Fruit fly (Drosophila melanogaster): ENCODE results near the gene Eip75B.

Gene Eip75B

dm6 chr3L:18001571-18002045, 62.9 kb downstream of the Eip75B start:
- no peak for TF ChIP-seq psq (GFP tag; optimal IDR thresholded peaks at IDR 0.05)
- TF ChIP-seq brk (GFP tag; optimal IDR thresholded peaks at IDR 0.05), result peak; percentile 25
- peak; percentile 61 for TF ChIP-seq h (GFP tag; optimal IDR thresholded peaks at IDR 0.05)
- peak; percentile 28 for TF ChIP-seq sage (GFP tag; optimal IDR thresholded peaks at IDR 0.05)
- TF ChIP-seq Rel (GFP tag; optimal IDR thresholded peaks at IDR 0.05), result no peak
- peak; percentile 24 for TF ChIP-seq Rel (tag; optimal IDR thresholded peaks at IDR 0.05)
- TF ChIP-seq Sp1 (GFP tag; optimal IDR thresholded peaks at IDR 0.05), result peak; percentile 17
- no peak for TF ChIP-seq CrebA (GFP tag; optimal IDR thresholded peaks at IDR 0.05; ENCODE audit: borderline replicate concordance)

dm6 chr3L:18000943-18001342, 63.6 kb downstream of the Eip75B start:
- TF ChIP-seq foxo (GFP tag; optimal IDR thresholded peaks at IDR 0.05) (no peak), dl (GFP tag; optimal IDR thresholded peaks at IDR 0.05; ENCODE audit: insufficient read depth in 1 of 2, partially characterized antibody in 2 of 2) (no peak), dsf (GFP tag; optimal IDR thresholded peaks at IDR 0.05; ENCODE audit: borderline replicate concordance) (no peak), fru (GFP tag; optimal IDR thresholded peaks at IDR 0.05) (no peak), Dfd (GFP tag; optimal IDR thresholded peaks at IDR 0.05) (no peak), Rel (GFP tag; optimal IDR thresholded peaks at IDR 0.05) (no peak), Rel (tag; optimal IDR thresholded peaks at IDR 0.05) (peak; percentile 48), jim (GFP tag; optimal IDR thresholded peaks at IDR 0.05) (no peak), Dif (GFP tag; optimal IDR thresholded peaks at IDR 0.05; ENCODE audit: partially characterized antibody) (no peak), ey (GFP tag; optimal IDR thresholded peaks at IDR 0.05) (no peak), pan (optimal IDR thresholded peaks at IDR 0.05) (no peak), CG9705 (GFP tag; optimal IDR thresholded peaks at IDR 0.05) (no peak), woc (GFP tag; optimal IDR thresholded peaks at IDR 0.05) (no peak), Jra (GFP tag; optimal IDR thresholded peaks at IDR 0.05) (no peak), Hr83 (GFP tag; optimal IDR thresholded peaks at IDR 0.05; ENCODE audit: poor library complexity, severe bottlenecking) (no peak), tai (GFP tag; optimal IDR thresholded peaks at IDR 0.05) (no peak), br (GFP tag; optimal IDR thresholded peaks at IDR 0.05) (peak; percentile 8)

DNA sequence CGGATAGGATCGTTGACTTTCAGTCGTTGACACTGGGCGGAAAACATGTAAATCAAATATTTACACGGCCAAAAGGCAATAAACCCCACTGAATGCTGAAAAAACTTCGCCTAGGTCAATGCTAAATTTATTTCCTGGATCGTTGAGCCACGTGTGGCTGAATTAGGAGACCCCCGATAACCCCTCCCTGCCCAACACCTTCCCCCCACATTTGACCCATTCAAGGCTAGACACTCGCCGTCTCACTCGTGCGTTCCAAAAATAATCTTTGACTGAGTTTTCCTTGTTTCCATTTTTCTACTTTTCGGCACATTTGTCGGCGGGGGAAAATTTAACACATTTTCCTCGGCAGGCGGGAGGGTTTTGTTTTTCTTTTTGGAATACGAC, 64.4 kb downstream of the Eip75B start:
- TF ChIP-seq Hr83 (GFP tag; optimal IDR thresholded peaks at IDR 0.05; ENCODE audit: poor library complexity, severe bottlenecking) (peak; percentile 28), Vsx2 (GFP tag; optimal IDR thresholded peaks at IDR 0.05; ENCODE audit: partially characterized antibody) (no peak)

DNA sequence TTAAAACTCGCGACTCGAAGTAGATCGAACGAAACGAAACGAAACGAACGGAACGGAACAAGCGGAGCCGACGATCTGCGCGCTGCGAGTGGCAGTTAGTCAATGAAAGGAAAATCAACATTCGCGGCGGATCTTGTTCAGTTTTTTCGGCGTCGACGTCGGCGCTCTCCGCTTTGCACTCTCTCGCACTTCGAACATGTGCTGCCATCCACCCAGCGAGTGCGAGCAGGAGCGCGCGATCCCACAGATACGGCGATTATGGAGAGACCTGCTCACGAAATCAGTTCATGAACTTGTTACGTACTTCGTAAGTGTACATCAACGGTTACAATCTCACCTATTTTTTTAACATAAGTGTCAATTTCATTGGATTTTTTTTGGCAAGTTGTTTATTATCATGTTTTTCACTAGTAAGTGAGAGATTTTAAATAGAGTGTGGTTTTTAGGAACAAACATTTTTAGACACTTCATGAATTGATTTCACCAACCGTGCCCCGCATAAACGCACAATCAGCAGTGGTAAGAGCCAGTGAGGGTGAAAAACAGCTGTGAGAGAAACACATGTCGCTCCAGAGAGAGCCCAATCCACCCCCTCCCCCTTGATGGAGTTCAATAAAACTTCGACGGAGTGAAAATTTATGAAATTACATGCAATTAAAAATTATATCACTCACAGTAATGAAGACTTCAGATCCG, 64.9 kb downstream of the Eip75B start:
- TF ChIP-seq Dfd (GFP tag; optimal IDR thresholded peaks at IDR 0.05), result no peak
- peak; percentile 1 for TF ChIP-seq GATAd (GFP tag; optimal IDR thresholded peaks at IDR 0.05)
- peak; percentile 82 for TF ChIP-seq Dif (GFP tag; optimal IDR thresholded peaks at IDR 0.05; ENCODE audit: partially characterized antibody)
- TF ChIP-seq Hr78 (GFP tag; optimal IDR thresholded peaks at IDR 0.05), result no peak
- TF ChIP-seq jim (GFP tag; optimal IDR thresholded peaks at IDR 0.05), result no peak
- no peak for TF ChIP-seq N (GFP tag; optimal IDR thresholded peaks at IDR 0.05)
- peak; percentile 96 for TF ChIP-seq CG9705 (GFP tag; optimal IDR thresholded peaks at IDR 0.05)
- peak; percentile 96 for TF ChIP-seq ey (GFP tag; optimal IDR thresholded peaks at IDR 0.05)
- no peak for TF ChIP-seq Abd-B (GFP tag; optimal IDR thresholded peaks at IDR 0.05)
- no peak for TF ChIP-seq lola (GFP tag; optimal IDR thresholded peaks at IDR 0.05)
- peak; percentile 95 for TF ChIP-seq brk (GFP tag; optimal IDR thresholded peaks at IDR 0.05)
- peak; percentile 33 for TF ChIP-seq Mio (GFP tag; optimal IDR thresholded peaks at IDR 0.05)
- peak; percentile 98 for TF ChIP-seq h (GFP tag; optimal IDR thresholded peaks at IDR 0.05)
- TF ChIP-seq dmrt93B (GFP tag; optimal IDR thresholded peaks at IDR 0.05), result peak; percentile 90
- peak; percentile 97 for TF ChIP-seq HLH106 (tag; optimal IDR thresholded peaks at IDR 0.05)
- TF ChIP-seq dl (GFP tag; optimal IDR thresholded peaks at IDR 0.05; ENCODE audit: insufficient read depth in 1 of 2, partially characterized antibody in 2 of 2), result peak; percentile 63 to 69
- peak; percentile 86 for TF ChIP-seq sage (GFP tag; optimal IDR thresholded peaks at IDR 0.05)
- peak; percentile 84 for TF ChIP-seq sv (GFP tag; optimal IDR thresholded peaks at IDR 0.05)
- TF ChIP-seq CrebA (GFP tag; optimal IDR thresholded peaks at IDR 0.05; ENCODE audit: borderline replicate concordance), result peak; percentile 37
- TF ChIP-seq Sp1 (GFP tag; optimal IDR thresholded peaks at IDR 0.05), result peak; percentile 98
- TF ChIP-seq woc (GFP tag; optimal IDR thresholded peaks at IDR 0.05), result peak; percentile 99
- no peak for TF ChIP-seq Myc (optimal IDR thresholded peaks at IDR 0.05)
- TF ChIP-seq usp (GFP tag; optimal IDR thresholded peaks at IDR 0.05), result no peak
- peak; percentile 97 for TF ChIP-seq br (GFP tag; optimal IDR thresholded peaks at IDR 0.05)
- TF ChIP-seq CG32264 (GFP tag; optimal IDR thresholded peaks at IDR 0.05), result peak; percentile 92
- no peak for TF ChIP-seq pan (optimal IDR thresholded peaks at IDR 0.05)
- TF ChIP-seq Rel (GFP tag; optimal IDR thresholded peaks at IDR 0.05), result peak; percentile 68
- peak; percentile 88 for TF ChIP-seq Rel (tag; optimal IDR thresholded peaks at IDR 0.05)
- peak; percentile 86 for TF ChIP-seq Jra (GFP tag; optimal IDR thresholded peaks at IDR 0.05)
- TF ChIP-seq dsf (GFP tag; optimal IDR thresholded peaks at IDR 0.05; ENCODE audit: borderline replicate concordance), result peak; percentile 63
- TF ChIP-seq tai (GFP tag; optimal IDR thresholded peaks at IDR 0.05), result peak; percentile 81
- peak; percentile 97 for TF ChIP-seq rgr (GFP tag; optimal IDR thresholded peaks at IDR 0.05)
- TF ChIP-seq psq (GFP tag; optimal IDR thresholded peaks at IDR 0.05), result peak; percentile 95
- peak; percentile 94 for TF ChIP-seq fru (GFP tag; optimal IDR thresholded peaks at IDR 0.05)
- TF ChIP-seq foxo (GFP tag; optimal IDR thresholded peaks at IDR 0.05), result peak; percentile 76 to 90
- peak; percentile 86 for TF ChIP-seq Hnf4 (GFP tag; optimal IDR thresholded peaks at IDR 0.05)
- TF ChIP-seq Vsx2 (GFP tag; optimal IDR thresholded peaks at IDR 0.05; ENCODE audit: partially characterized antibody), result peak; percentile 78
- TF ChIP-seq OdsH (GFP tag; optimal IDR thresholded peaks at IDR 0.05), result peak; percentile 98
